Fruit fly (Drosophila melanogaster) whole organism, adult: ENCODE data around the gene RFeSP.

Experiments
- CG11617 ChIP-seq: fragments of 200-800 bp; sonication (Bioruptor generic); optimal IDR thresholded peaks from 2 replicates; lab custom pipeline; 2017; ENCODE audit warnings: mild to moderate bottlenecking, missing biosample characterization, missing genetic modification reagents, missing genetic modification characterization
- CG12768 ChIP-seq: fragments of 200-800 bp; sonication (Bioruptor generic); optimal IDR thresholded peaks from 2 replicates; lab custom pipeline; 2017; ENCODE audit warnings: missing biosample characterization, missing genetic modification characterization, mild to moderate bottlenecking, moderate library complexity, missing genetic modification reagents
- CG14711 ChIP-seq: fragments of 200-800 bp; sonication (Bioruptor generic); optimal IDR thresholded peaks from 2 replicates; lab custom pipeline; 2018; ENCODE audit warnings: missing biosample characterization, mild to moderate bottlenecking, missing genetic modification characterization, moderate library complexity
- CG1620 ChIP-seq: fragments of 200-800 bp; sonication (Bioruptor generic); optimal IDR thresholded peaks from 2 replicates; lab custom pipeline; 2016; ENCODE audit warnings: missing biosample characterization, missing genetic modification characterization
- CG33017 ChIP-seq: fragments of 200-800 bp; sonication (Bioruptor generic); optimal IDR thresholded peaks from 2 replicates; lab custom pipeline; 2018; ENCODE audit warnings: missing biosample characterization, mild to moderate bottlenecking, missing genetic modification characterization, moderate library complexity
- CG5204 ChIP-seq: fragments of 200-800 bp; sonication (Bioruptor generic); optimal IDR thresholded peaks from 2 replicates; lab custom pipeline; 2016; ENCODE audit warnings: missing biosample characterization, missing genetic modification characterization
- CG7045 ChIP-seq: fragments of 200-800 bp; sonication (Bioruptor generic); optimal IDR thresholded peaks from 2 replicates; lab custom pipeline; 2017; ENCODE audit warnings: missing biosample characterization, mild to moderate bottlenecking, missing genetic modification characterization
- CG7101 ChIP-seq: fragments of 200-800 bp; sonication (Bioruptor generic); optimal IDR thresholded peaks from 2 replicates; lab custom pipeline; 2018; ENCODE audit warnings: missing biosample characterization, mild to moderate bottlenecking, missing genetic modification characterization, moderate library complexity
- Clk ChIP-seq: fragments of 200-800 bp; sonication (Bioruptor generic); optimal IDR thresholded peaks from 2 replicates; lab custom pipeline; 2017; ENCODE audit warnings: missing biosample characterization, missing genetic modification characterization
- Crg-1 ChIP-seq: fragments of 200-800 bp; sonication (Bioruptor generic); optimal IDR thresholded peaks from 2 replicates; lab custom pipeline; 2016; ENCODE audit warnings: missing biosample characterization, missing genetic modification characterization
- Hr96 ChIP-seq: fragments of 200-800 bp; sonication (Bioruptor generic); optimal IDR thresholded peaks from 2 replicates; lab custom pipeline; 2016; ENCODE audit warnings: missing biosample characterization, missing genetic modification characterization
- Mnt ChIP-seq: fragments of 200-800 bp; sonication (Bioruptor generic); optimal IDR thresholded peaks from 2 replicates; lab custom pipeline; 2016; ENCODE audit warnings: missing biosample characterization, mild to moderate bottlenecking, missing genetic modification characterization
- bab1 ChIP-seq: fragments of 200-800 bp; sonication (Bioruptor generic); optimal IDR thresholded peaks from 3 replicates; lab custom pipeline; 2019; ENCODE audit warnings: missing biosample characterization, mild to moderate bottlenecking, missing genetic modification characterization, moderate library complexity
- cic ChIP-seq: fragments of 200-800 bp; sonication (Bioruptor generic); optimal IDR thresholded peaks from 2 replicates; lab custom pipeline; 2017; ENCODE audit warnings: missing biosample characterization, mild to moderate bottlenecking, missing genetic modification characterization, moderate library complexity
- cnc ChIP-seq, 2 experiments: fragments of >200 bp; optimal IDR thresholded peaks; 2 replicates each; lab custom pipeline; 2017
- kay ChIP-seq: fragments of 200-800 bp; sonication (Bioruptor generic); peaks from one replicate; lab custom pipeline; 2016; ENCODE audit warnings: missing biosample characterization, missing genetic modification characterization, borderline replicate concordance
- ovo ChIP-seq: fragments of 200-800 bp; sonication (Bioruptor generic); optimal IDR thresholded peaks from 2 replicates; lab custom pipeline; 2016; ENCODE audit warnings: missing biosample characterization, missing genetic modification characterization
- pad ChIP-seq: fragments of 200-800 bp; sonication (Bioruptor generic); optimal IDR thresholded peaks from 3 replicates; lab custom pipeline; 2017; ENCODE audit warnings: missing biosample characterization, missing genetic modification characterization, mild to moderate bottlenecking, moderate library complexity, missing genetic modification reagents
- tj ChIP-seq: fragments of 200-800 bp; sonication (Bioruptor generic); optimal IDR thresholded peaks from 3 replicates; lab custom pipeline; 2017; ENCODE audit warnings: missing biosample characterization, mild to moderate bottlenecking, missing genetic modification characterization, moderate library complexity
- toe ChIP-seq: fragments of 200-800 bp; sonication (Bioruptor generic); optimal IDR thresholded peaks from 2 replicates; lab custom pipeline; 2016; ENCODE audit warnings: missing biosample characterization, missing genetic modification characterization

Gene RFeSP

DNA sequence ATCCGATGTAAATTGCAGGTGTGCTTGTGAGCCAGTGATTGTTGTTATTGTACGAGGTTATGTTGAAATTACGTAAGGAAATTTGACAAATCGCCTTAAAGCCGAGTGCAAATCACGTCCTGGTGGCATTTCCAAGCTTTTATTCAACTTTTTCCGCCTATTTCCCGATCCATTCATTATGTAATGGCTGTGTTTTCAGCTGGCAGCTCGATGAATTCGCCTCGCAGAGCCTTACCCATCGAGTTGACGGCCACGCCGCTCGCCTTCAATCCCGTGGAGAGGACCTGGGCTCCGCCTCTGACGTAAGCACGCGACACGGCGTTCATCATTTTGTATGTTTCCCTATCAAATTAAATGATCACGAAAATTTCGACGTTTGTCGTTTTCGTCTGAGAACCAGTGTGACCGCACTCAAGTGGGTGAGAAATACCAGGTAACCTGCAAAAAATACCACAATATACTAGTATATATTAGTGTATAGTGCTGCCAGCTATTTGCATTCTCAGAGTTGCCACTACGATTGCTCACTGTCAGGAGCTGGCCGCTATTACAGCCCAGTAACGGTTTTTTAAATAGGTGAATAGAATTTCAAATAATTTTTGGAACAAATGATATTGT lies at the start of gene RFeSP:
Gene RFeSP, minus strand, starts transcription at position 413 of the 618 bp plus-strand sequence.
- TF ChIP-seq CG5204 = no peak
- peak; percentile 73 for TF ChIP-seq bab1 (GFP tag; lab: Kevin White, UChicago)
- peak; percentile 0 for TF ChIP-seq Crg-1
- peak; percentile 1 for TF ChIP-seq Mnt
- no peak for TF ChIP-seq ovo (GFP tag; lab: Kevin White, UChicago)
- no peak for TF ChIP-seq kay
- peak; percentile 30 for TF ChIP-seq cic (GFP tag; lab: Kevin White, UChicago)

- TF ChIP-seq CG7045 (no peak), tj (GFP tag; lab: Kevin White, UChicago) (no peak), Mnt (no peak), ovo (GFP tag; lab: Kevin White, UChicago) (no peak), kay (no peak), pad (GFP tag; lab: Kevin White, UChicago) (no peak), cic (GFP tag; lab: Kevin White, UChicago) (no peak), Clk (GFP tag; lab: Kevin White, UChicago) (no peak)
These were observed 49.1 kb upstream of the RFeSP start for dm6 chr2L:1663066-1663465.

DNA sequence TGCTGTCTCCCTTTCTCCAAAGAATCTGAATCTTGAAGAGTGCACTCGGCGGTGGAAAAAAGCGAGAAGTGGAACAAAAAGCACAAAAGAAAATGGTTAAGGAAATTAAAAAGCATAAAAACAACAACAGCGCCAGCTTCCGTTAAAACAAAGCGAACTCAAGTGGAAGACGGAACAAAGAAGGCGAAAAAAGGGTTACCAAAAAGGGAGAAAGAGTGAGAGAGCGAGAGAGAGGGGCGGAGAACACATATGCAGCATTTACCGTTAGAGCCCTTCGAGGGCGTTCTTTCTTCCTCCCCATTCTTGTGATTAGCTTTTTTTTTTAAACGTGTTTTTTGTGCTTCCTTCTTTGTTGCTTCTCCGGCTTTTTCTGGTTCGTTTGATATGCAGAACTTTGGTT lies 44.2 kb upstream of the RFeSP start:
- TF ChIP-seq Clk (GFP tag; lab: Kevin White, UChicago) (no peak), kay (no peak), cnc (optimal IDR thresholded peaks at IDR 0.05; lab: Kevin White, UChicago) (no peak), CG1620 (no peak), cic (GFP tag; lab: Kevin White, UChicago) (no peak), CG14711 (tag; lab: Kevin White, UChicago) (no peak), Hr96 (no peak), pad (GFP tag; lab: Kevin White, UChicago) (no peak), toe (GFP tag; lab: Kevin White, UChicago) (no peak), CG11617 (no peak), ovo (GFP tag; lab: Kevin White, UChicago) (no peak), CG33017 (tag; lab: Kevin White, UChicago) (no peak), tj (GFP tag; lab: Kevin White, UChicago) (no peak), CG5204 (no peak), CG7101 (tag; lab: Kevin White, UChicago) (no peak), Mnt (no peak), CG12768 (no peak)

- TF ChIP-seq tj (GFP tag; lab: Kevin White, UChicago) (no peak), CG33017 (tag; lab: Kevin White, UChicago) (no peak), pad (GFP tag; lab: Kevin White, UChicago) (no peak), toe (GFP tag; lab: Kevin White, UChicago) (no peak), cnc (optimal IDR thresholded peaks at IDR 0.05; lab: Kevin White, UChicago) (no peak), Clk (GFP tag; lab: Kevin White, UChicago) (no peak), Mnt (no peak), Crg-1 (no peak), CG7101 (tag; lab: Kevin White, UChicago) (no peak), bab1 (GFP tag; lab: Kevin White, UChicago) (no peak), CG14711 (tag; lab: Kevin White, UChicago) (no peak), CG12768 (no peak)
These were observed 43.0 kb upstream of the RFeSP start for dm6 chr2L:1656835-1657541.

dm6 chr2L:1655858-1656257 lies 41.9 kb upstream of the RFeSP start:
- TF ChIP-seq CG7101 (tag; lab: Kevin White, UChicago) (no peak), CG14711 (tag; lab: Kevin White, UChicago) (no peak), CG1620 (no peak), Clk (GFP tag; lab: Kevin White, UChicago) (no peak), CG7045 (no peak), cic (GFP tag; lab: Kevin White, UChicago) (no peak), pad (GFP tag; lab: Kevin White, UChicago) (no peak), tj (GFP tag; lab: Kevin White, UChicago) (no peak), Hr96 (no peak), CG11617 (no peak), bab1 (GFP tag; lab: Kevin White, UChicago) (no peak), toe (GFP tag; lab: Kevin White, UChicago) (no peak), CG5204 (no peak)

dm6 chr2L:1654217-1654616 lies 40.3 kb upstream of the RFeSP start:
- TF ChIP-seq CG14711 (tag; lab: Kevin White, UChicago) (no peak), Clk (GFP tag; lab: Kevin White, UChicago) (no peak), Hr96 (no peak), cnc (optimal IDR thresholded peaks at IDR 0.05; lab: Kevin White, UChicago) (no peak), Crg-1 (no peak), CG1620 (no peak), kay (no peak), ovo (GFP tag; lab: Kevin White, UChicago) (no peak)

- TF ChIP-seq pad (GFP tag; lab: Kevin White, UChicago) = no peak
- no peak for TF ChIP-seq Clk (GFP tag; lab: Kevin White, UChicago)
- no peak for TF ChIP-seq CG12768
- no peak for TF ChIP-seq bab1 (GFP tag; lab: Kevin White, UChicago)
- no peak for TF ChIP-seq CG1620
- no peak for TF ChIP-seq kay
- TF ChIP-seq tj (GFP tag; lab: Kevin White, UChicago) = no peak
- no peak for TF ChIP-seq ovo (GFP tag; lab: Kevin White, UChicago)
- no peak for TF ChIP-seq CG5204
- TF ChIP-seq CG33017 (tag; lab: Kevin White, UChicago) = no peak
- TF ChIP-seq CG7101 (tag; lab: Kevin White, UChicago) = no peak
- TF ChIP-seq CG7045 = no peak
These were observed 39.8 kb upstream of the RFeSP start for dm6 chr2L:1653800-1654199.
